Fruit fly (Drosophila melanogaster) whole organism, embryonic: ENCODE results near the gene cpb.

Experiments used
- Blimp-1 ChIP-seq: fragments of 200-800 bp; sonication (Bioruptor generic); optimal IDR thresholded peaks from 3 replicates; lab custom pipeline; 2018; ENCODE audit warnings: missing biosample characterization, missing genetic modification characterization, mild to moderate bottlenecking, moderate library complexity, missing genetic modification reagents
- C15 ChIP-seq: fragments of 200-800 bp; sonication (Bioruptor generic); IDR thresholded peaks from 3 replicates; pipeline ENCODE4 v1.3.6; 2022; ENCODE audit warnings: missing biosample characterization, missing genetic modification characterization
- CG10274 ChIP-seq: fragments of 200-800 bp; sonication (Bioruptor generic); optimal IDR thresholded peaks from 3 replicates; lab custom pipeline; 2017; ENCODE audit warnings: missing biosample characterization, mild to moderate bottlenecking, missing genetic modification characterization
- CG11560 ChIP-seq: fragments of 200-800 bp; sonication (Bioruptor generic); IDR thresholded peaks from 3 replicates; pipeline ENCODE4 v1.3.6; 2022; ENCODE audit warnings: missing biosample characterization, missing genetic modification characterization
- CG15269 ChIP-seq: fragments of 200-800 bp; sonication (Bioruptor generic); optimal IDR thresholded peaks from 2 replicates; lab custom pipeline; 2018; ENCODE audit warnings: missing biosample characterization, mild to moderate bottlenecking, missing genetic modification characterization, moderate library complexity
- CG15479 ChIP-seq: fragments of 200-800 bp; sonication (Bioruptor generic); optimal IDR thresholded peaks from 3 replicates; lab custom pipeline; 2019; ENCODE audit warnings: missing biosample characterization, mild to moderate bottlenecking, missing genetic modification characterization, moderate library complexity
- CG1647 ChIP-seq: fragments of 200-800 bp; sonication (Bioruptor generic); optimal IDR thresholded peaks from 3 replicates; lab custom pipeline; 2016; ENCODE audit warnings: missing biosample characterization, missing genetic modification characterization
- CG17186 ChIP-seq: fragments of 200-800 bp; sonication (Bioruptor generic); optimal IDR thresholded peaks from 3 replicates; lab custom pipeline; 2017; ENCODE audit warnings: missing biosample characterization, missing genetic modification reagents, missing genetic modification characterization
- CG18011 ChIP-seq: fragments of 200-800 bp; sonication (Bioruptor generic); optimal IDR thresholded peaks from 2 replicates; lab custom pipeline; 2017; ENCODE audit warnings: missing biosample characterization, missing genetic modification characterization, mild to moderate bottlenecking, moderate library complexity, missing genotype
- CG18599 ChIP-seq: fragments of 200-800 bp; sonication (Bioruptor generic); optimal IDR thresholded peaks from 3 replicates; lab custom pipeline; 2017; ENCODE audit warnings: missing biosample characterization, missing genetic modification characterization, mild to moderate bottlenecking, moderate library complexity, missing genetic modification reagents
- CG31365 ChIP-seq: fragments of 200-800 bp; sonication (Bioruptor generic); optimal IDR thresholded peaks from 2 replicates; lab custom pipeline; 2018; ENCODE audit warnings: missing biosample characterization, mild to moderate bottlenecking, missing genetic modification characterization
- CG6654 ChIP-seq: fragments of 200-800 bp; sonication (Bioruptor generic); optimal IDR thresholded peaks from 2 replicates; lab custom pipeline; 2017; ENCODE audit warnings: missing biosample characterization, mild to moderate bottlenecking, missing genetic modification characterization
- CG8944 ChIP-seq: fragments of 200-800 bp; sonication (Bioruptor generic); optimal IDR thresholded peaks from 3 replicates; lab custom pipeline; 2016; ENCODE audit warnings: missing biosample characterization, missing genetic modification characterization
- CG9609 ChIP-seq: fragments of 200-800 bp; sonication (Bioruptor generic); optimal IDR thresholded peaks from 3 replicates; lab custom pipeline; 2016; ENCODE audit warnings: missing biosample characterization, missing genetic modification characterization
- Camta ChIP-seq: fragments of 200-800 bp; sonication (Bioruptor generic); optimal IDR thresholded peaks from 2 replicates; lab custom pipeline; 2016; ENCODE audit warnings: missing biosample characterization, missing genetic modification characterization
- Dad ChIP-seq: fragments of 200-800 bp; sonication (Bioruptor generic); optimal IDR thresholded peaks from 3 replicates; lab custom pipeline; 2016; ENCODE audit warnings: missing biosample characterization, missing genetic modification characterization
- Dip2 ChIP-seq: fragments of 200-800 bp; sonication (Bioruptor generic); IDR thresholded peaks from 2 replicates; pipeline ENCODE4 v1.3.6; 2022; ENCODE audit warnings: missing biosample characterization, missing genetic modification characterization
- Doc2 ChIP-seq: fragments of 200-800 bp; sonication (Bioruptor generic); IDR thresholded peaks from 2 replicates; pipeline ENCODE4 v1.3.6; 2022; ENCODE audit warnings: missing biosample characterization, missing genetic modification characterization
- Elba2 ChIP-seq: fragments of 200-800 bp; sonication (Bioruptor generic); optimal IDR thresholded peaks from 3 replicates; lab custom pipeline; 2016; ENCODE audit warnings: missing biosample characterization, missing genetic modification characterization
- Fer1 ChIP-seq: fragments of 200-800 bp; sonication (Bioruptor generic); optimal IDR thresholded peaks from 2 replicates; lab custom pipeline; 2017; ENCODE audit warnings: missing biosample characterization, mild to moderate bottlenecking, missing genetic modification characterization
- Gsc ChIP-seq: fragments of 200-800 bp; sonication (Bioruptor generic); IDR thresholded peaks from 2 replicates; pipeline ENCODE4 v1.3.6; 2022; ENCODE audit warnings: missing biosample characterization, missing genetic modification characterization
- Mad ChIP-seq: fragments of 200-800 bp; sonication (Bioruptor generic); optimal IDR thresholded peaks from 2 replicates; lab custom pipeline; 2016; ENCODE audit warnings: missing biosample characterization, missing genetic modification characterization
- Med ChIP-seq: fragments of 200-800 bp; sonication (Bioruptor generic); peaks from one replicate; lab custom pipeline; 2016; ENCODE audit warnings: missing biosample characterization, missing genetic modification characterization, mild to moderate bottlenecking, inconsistent platforms, moderate library complexity
- Nf-YB ChIP-seq: fragments of 200-800 bp; sonication (Bioruptor generic); optimal IDR thresholded peaks from 3 replicates; lab custom pipeline; 2019; ENCODE audit warnings: missing biosample characterization, mild to moderate bottlenecking, missing genetic modification characterization, moderate library complexity
- Nf-YC ChIP-seq: fragments of 200-800 bp; optimal IDR thresholded peaks from 3 replicates; lab custom pipeline; 2019; ENCODE audit warnings: missing biosample characterization, mild to moderate bottlenecking, missing genetic modification characterization, moderate library complexity
- NfI ChIP-seq: fragments of 200-800 bp; sonication (Bioruptor generic); optimal IDR thresholded peaks from 3 replicates; lab custom pipeline; 2018; ENCODE audit warnings: missing biosample characterization, mild to moderate bottlenecking, missing genetic modification characterization, moderate library complexity
- Pdp1 ChIP-seq, 2 experiments: fragments of 200-800 bp; sonication (Bioruptor generic); optimal IDR thresholded peaks; 3 replicates each; lab custom pipeline; 2016; ENCODE audit warnings: missing biosample characterization in 2 of 2, missing genetic modification characterization in 2 of 2, mild to moderate bottlenecking in 1 of 2, moderate library complexity in 1 of 2
- Tbp ChIP-seq: fragments of >200 bp; optimal IDR thresholded peaks from 2 replicates; lab custom pipeline; 2018; ENCODE audit warnings: missing biosample characterization, missing genetic modification characterization
- az2 ChIP-seq: fragments of 200-800 bp; sonication (Bioruptor generic); optimal IDR thresholded peaks from 3 replicates; lab custom pipeline; 2016; ENCODE audit warnings: missing biosample characterization, missing genetic modification characterization
- cg ChIP-seq: fragments of 200-800 bp; sonication (Bioruptor generic); optimal IDR thresholded peaks from 3 replicates; lab custom pipeline; 2019; ENCODE audit warnings: missing biosample characterization, mild to moderate bottlenecking, missing genetic modification characterization, moderate library complexity
- danr ChIP-seq: fragments of 200-800 bp; sonication (Bioruptor generic); IDR thresholded peaks from 2 replicates; pipeline ENCODE4 v1.3.6; 2022; ENCODE audit warnings: missing biosample characterization, missing genetic modification characterization
- disco-r ChIP-seq: fragments of 200-800 bp; sonication (Bioruptor generic); optimal IDR thresholded peaks from 2 replicates; lab custom pipeline; 2016; ENCODE audit warnings: missing biosample characterization, missing genetic modification characterization
- eve ChIP-seq, 2 experiments: fragments of >200 bp; optimal IDR thresholded peaks; 2 replicates each; lab custom pipeline; 2017; ENCODE audit warnings: missing biosample characterization in 2 of 2, missing genetic modification characterization in 2 of 2
- exex ChIP-seq: fragments of 200-800 bp; sonication (Bioruptor generic); optimal IDR thresholded peaks from 4 replicates; lab custom pipeline; 2018; ENCODE audit warnings: missing biosample characterization, mild to moderate bottlenecking, missing genetic modification characterization, moderate library complexity
- eyg ChIP-seq: fragments of 200-800 bp; sonication (Bioruptor generic); optimal IDR thresholded peaks from 3 replicates; lab custom pipeline; 2016; ENCODE audit warnings: missing biosample characterization, missing genetic modification characterization
- fd102C ChIP-seq: fragments of 200-800 bp; sonication (Bioruptor generic); optimal IDR thresholded peaks from 2 replicates; lab custom pipeline; 2018; ENCODE audit warnings: missing biosample characterization, mild to moderate bottlenecking, missing genetic modification characterization, moderate library complexity
- gcm ChIP-seq: fragments of 200-800 bp; sonication (Bioruptor generic); optimal IDR thresholded peaks from 2 replicates; lab custom pipeline; 2019; ENCODE audit warnings: missing biosample characterization, mild to moderate bottlenecking, missing genetic modification characterization, moderate library complexity
- gcm2 ChIP-seq: fragments of 200-800 bp; sonication (Bioruptor generic); optimal IDR thresholded peaks from 2 replicates; lab custom pipeline; 2016; ENCODE audit warnings: missing biosample characterization, missing genetic modification characterization
- hb ChIP-seq: fragments of 200-800 bp; sonication (Bioruptor generic); IDR thresholded peaks from 3 replicates; pipeline ENCODE4 v1.3.6; 2022; ENCODE audit warnings: missing biosample characterization, missing genetic modification characterization; ENCODE audit not compliant: partially characterized antibody
- hth ChIP-seq: fragments of >200 bp; optimal IDR thresholded peaks from 2 replicates; lab custom pipeline; 2017; ENCODE audit warnings: inconsistent platforms
- insv ChIP-seq, 2 experiments: fragments of 200-800 bp; sonication (Bioruptor generic); optimal IDR thresholded peaks; 3 replicates each; lab custom pipeline; 2016 to 2018; ENCODE audit warnings: missing biosample characterization in 2 of 2, missing genetic modification characterization in 2 of 2
- jumu ChIP-seq: fragments of 200-800 bp; sonication (Bioruptor generic); optimal IDR thresholded peaks from 3 replicates; lab custom pipeline; 2016; ENCODE audit warnings: missing biosample characterization, missing genetic modification characterization
- lab ChIP-seq: fragments of 200-800 bp; sonication (Bioruptor generic); optimal IDR thresholded peaks from 3 replicates; lab custom pipeline; 2017; ENCODE audit warnings: missing biosample characterization, missing genetic modification characterization, mild to moderate bottlenecking, moderate library complexity, missing genetic modification reagents
- lilli ChIP-seq: fragments of 200-800 bp; sonication (Bioruptor generic); optimal IDR thresholded peaks from 3 replicates; lab custom pipeline; 2016; ENCODE audit warnings: missing biosample characterization, missing genetic modification characterization
- oc ChIP-seq: fragments of 200-800 bp; sonication (Bioruptor generic); optimal IDR thresholded peaks from 2 replicates; lab custom pipeline; 2018; ENCODE audit warnings: missing biosample characterization, mild to moderate bottlenecking, missing genetic modification characterization, moderate library complexity
- sens ChIP-seq: fragments of 200-800 bp; sonication (Bioruptor generic); peaks from one replicate; lab custom pipeline; 2016; ENCODE audit warnings: missing biosample characterization, missing genetic modification characterization
- twi ChIP-seq: fragments of 200-800 bp; optimal IDR thresholded peaks from 2 replicates; lab custom pipeline; 2019; ENCODE audit warnings: missing biosample characterization, mild to moderate bottlenecking, missing genetic modification characterization, moderate library complexity
- tx ChIP-seq: fragments of 200-800 bp; sonication (Bioruptor generic); optimal IDR thresholded peaks from 2 replicates; lab custom pipeline; 2016; ENCODE audit warnings: missing biosample characterization, missing genetic modification characterization
- vvl ChIP-seq: fragments of 200-800 bp; sonication (Bioruptor generic); IDR thresholded peaks from 2 replicates; pipeline ENCODE4 v1.3.6; 2022; ENCODE audit warnings: missing biosample characterization, missing genetic modification characterization
- zen ChIP-seq: fragments of 200-800 bp; sonication (Bioruptor generic); optimal IDR thresholded peaks from 3 replicates; lab custom pipeline; 2018; ENCODE audit warnings: missing biosample characterization, mild to moderate bottlenecking, missing genetic modification characterization, moderate library complexity

cpb gene

DNA sequence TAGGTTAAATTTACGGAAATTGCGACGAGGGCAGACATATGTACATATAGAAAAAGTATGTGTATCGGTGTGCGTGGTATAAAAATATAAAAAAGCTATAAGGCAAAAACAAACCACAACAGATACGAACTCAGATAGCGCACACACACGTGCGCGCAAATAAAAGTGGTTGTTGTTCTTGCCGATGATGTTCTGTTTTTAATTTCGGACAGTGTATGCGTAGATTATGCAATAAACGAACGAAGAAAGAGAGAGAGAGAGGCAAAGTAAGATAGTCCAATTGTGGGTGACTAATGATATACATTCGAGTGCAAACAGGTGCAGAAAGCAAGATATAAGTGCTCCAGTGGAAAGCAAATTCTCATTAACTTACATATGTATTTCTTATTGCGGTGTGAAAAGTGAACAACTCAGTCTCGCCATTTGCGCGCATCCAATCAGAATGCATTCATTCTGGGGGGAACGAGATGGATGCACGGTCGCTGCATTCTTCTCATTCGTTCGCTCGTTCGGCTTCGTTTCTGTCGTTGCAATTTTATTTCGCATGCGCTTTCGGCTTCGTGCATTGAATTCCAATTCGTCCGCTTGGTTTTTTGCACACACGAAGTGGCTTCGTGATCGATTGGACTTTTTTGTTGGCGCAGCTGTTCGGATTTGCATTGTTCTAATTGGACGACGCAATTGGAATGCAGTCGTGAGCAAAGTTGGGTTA lies 35.2 kb upstream of the cpb start (continued):
- TF ChIP-seq CG10274 (no peak), tx (GFP tag; lab: Kevin White, UChicago) (no peak), twi (tag; lab: Kevin White, UChicago) (no peak), zen (tag; lab: Kevin White, UChicago) (no peak), CG18011 (GFP tag; lab: Kevin White, UChicago) (no peak), C15 (GFP tag; lab: Robert Waterston, UW) (no peak), cg (GFP tag; lab: Kevin White, UChicago) (peak; percentile 57), disco-r (GFP tag; lab: Kevin White, UChicago) (no peak), jumu (GFP tag; lab: Kevin White, UChicago) (no peak), CG6654 (no peak), Elba2 (GFP tag; lab: Kevin White, UChicago) (peak; percentile 77), CG11560 (tag; lab: Robert Waterston, UW) (no peak), Mad (GFP tag; lab: Kevin White, UChicago) (no peak), CG15479 (peak; percentile 85), CG31365 (tag; lab: Kevin White, UChicago) (no peak), insv (GFP tag; optimal IDR thresholded peaks at IDR 0.05; lab: Kevin White, UChicago) (peak in 1 of 2 experiments; percentile 83), hb (GFP tag; lab: Robert Waterston, UW) (no peak), Tbp (GFP tag; lab: Kevin White, UChicago) (no peak), Nf-YC (peak; percentile 47), Blimp-1 (GFP tag; lab: Kevin White, UChicago) (no peak), sens (GFP tag; lab: Kevin White, UChicago) (peak; percentile 34), Fer1 (GFP tag; lab: Kevin White, UChicago) (peak; percentile 17), Dad (no peak), NfI (no peak), Gsc (GFP tag; lab: Robert Waterston, UW) (no peak), danr (GFP tag; lab: Robert Waterston, UW) (no peak), exex (tag; lab: Kevin White, UChicago) (peak; percentile 32), hth (lab: Kevin White, UChicago) (no peak), vvl (GFP tag; lab: Robert Waterston, UW) (no peak), lab (GFP tag; lab: Kevin White, UChicago) (peak; percentile 49), CG15269 (tag; lab: Kevin White, UChicago) (no peak), eyg (no peak), Pdp1 (GFP tag; optimal IDR thresholded peaks at IDR 0.05; lab: Kevin White, UChicago) (no peak), Med (GFP tag; lab: Kevin White, UChicago) (peak; percentile 47), Nf-YB (GFP tag; lab: Kevin White, UChicago) (peak; percentile 74), gcm (no peak), oc (tag; lab: Kevin White, UChicago) (no peak), fd102C (GFP tag; lab: Kevin White, UChicago) (no peak), CG18599 (GFP tag; lab: Kevin White, UChicago) (peak; percentile 15), lilli (GFP tag; lab: Kevin White, UChicago) (no peak), CG1647 (GFP tag; lab: Kevin White, UChicago) (no peak), CG8944 (GFP tag; lab: Kevin White, UChicago) (no peak), Camta (no peak), eve (GFP tag; optimal IDR thresholded peaks at IDR 0.05; lab: Kevin White, UChicago) (peak in 1 of 2 experiments; percentile 15), CG17186 (GFP tag; lab: Kevin White, UChicago) (no peak), CG9609 (no peak), Doc2 (GFP tag; lab: Robert Waterston, UW) (no peak), Dip2 (GFP tag; lab: Robert Waterston, UW) (no peak), az2 (GFP tag; lab: Kevin White, UChicago) (no peak), gcm2 (GFP tag; lab: Kevin White, UChicago) (no peak)
